Worm (Caenorhabditis elegans): ENCODE measurements around the gene acr-9.

The acr-9 gene

ce11 chrX:13605854-13606253 lies 40.8 kb downstream of the acr-9 start:
- TF ChIP-seq zfp-2 (tag; optimal IDR thresholded peaks at IDR 0.05) (no peak), ces-1 (GFP tag; optimal IDR thresholded peaks at IDR 0.05) (no peak), ceh-28 (tag; optimal IDR thresholded peaks at IDR 0.05) (no peak), tra-1 (GFP tag; IDR thresholded peaks at IDR 0.05) (no peak)

ce11 chrX:13604946-13605617 lies 41.6 kb downstream of the acr-9 start, which contains the start of gene F54B11.9:
F54B11.9 (plus strand) TSS chrX:13605567.
- TF ChIP-seq lin-38 (GFP tag; IDR thresholded peaks at IDR 0.05) (no peak), aha-1 (tag) (peak; percentile 41), nhr-11 (tag; optimal IDR thresholded peaks at IDR 0.05) (peak; percentile 56), set-16 (GFP tag; IDR thresholded peaks at IDR 0.05) (peak; percentile 13; the same call in 1 of the 2 replicates), attf-4 (tag; optimal IDR thresholded peaks at IDR 0.05) (no peak), duxl-1 (tag; optimal IDR thresholded peaks at IDR 0.05; ENCODE audit: poor library complexity) (no peak), daf-16 (GFP tag; optimal IDR thresholded peaks at IDR 0.05) (peak in 1 of 2 experiments; percentile 28), daf-16 (tag; optimal IDR thresholded peaks at IDR 0.05) (no peak)

- TF ChIP-seq hlh-11 (tag; optimal IDR thresholded peaks at IDR 0.05) (no peak), mxl-3 (GFP tag; optimal IDR thresholded peaks at IDR 0.05) (peak; percentile 8), hlh-30 (tag; optimal IDR thresholded peaks at IDR 0.05; ENCODE audit: insufficient read depth) (peak; percentile 73), T20F7.1 (GFP tag; optimal IDR thresholded peaks at IDR 0.05) (no peak)
Observed at ce11 chrX:13603826-13604225, 42.9 kb downstream of the acr-9 start, which contains the start of gene F54B11.8. F54B11.8 (minus strand) TSS chrX:13603926.

ce11 chrX:13600136-13600535 lies 46.6 kb downstream of the acr-9 start, which contains the start of gene F54B11.7:
F54B11.7 (plus strand) TSS chrX:13600436.
- TF ChIP-seq Y5F2A.4 (GFP tag; optimal IDR thresholded peaks at IDR 0.05) (no peak), egl-43 (GFP tag; IDR thresholded peaks at IDR 0.05) (no peak), arid-1 (GFP tag; conservative IDR thresholded peaks at IDR 0.05) (no peak), mxl-2 (GFP tag; conservative IDR thresholded peaks at IDR 0.05) (no peak), unc-130 (GFP tag; optimal IDR thresholded peaks at IDR 0.05) (no peak), nhr-25 (tag; optimal IDR thresholded peaks at IDR 0.05; ENCODE audit: borderline replicate concordance, insufficient read depth) (no peak), ceh-62 (tag; optimal IDR thresholded peaks at IDR 0.05) (no peak), ces-1 (GFP tag; optimal IDR thresholded peaks at IDR 0.05) (no peak), dve-1 (tag; optimal IDR thresholded peaks at IDR 0.05; ENCODE audit: insufficient read depth) (no peak), daf-19 (GFP tag; conservative IDR thresholded peaks at IDR 0.05) (no peak), nhr-76 (tag; optimal IDR thresholded peaks at IDR 0.05) (no peak), dpl-1 (GFP tag; optimal IDR thresholded peaks at IDR 0.05) (no peak), mdt-29 (GFP tag; IDR thresholded peaks at IDR 0.05) (no peak), T26A8.4 (GFP tag; IDR thresholded peaks at IDR 0.05) (no peak), nhr-111 (GFP tag; optimal IDR thresholded peaks at IDR 0.05) (no peak), mes-2 (tag; optimal IDR thresholded peaks at IDR 0.05; ENCODE audit: poor library complexity, severe bottlenecking) (no peak), nhr-102 (tag; optimal IDR thresholded peaks at IDR 0.05) (no peak), Y105C5A.15 (GFP tag; IDR thresholded peaks at IDR 0.05) (no peak)

ce11 chrX:13598021-13598499 lies 48.6 kb downstream of the acr-9 start, which contains the start of gene bra-1:
bra-1 (plus strand) TSS chrX:13598449.
- TF ChIP-seq mes-2 (tag; optimal IDR thresholded peaks at IDR 0.05; ENCODE audit: poor library complexity, severe bottlenecking) = peak; percentile 43
- TF ChIP-seq madf-5 (GFP tag; IDR thresholded peaks at IDR 0.05) = no peak
- no peak for TF ChIP-seq egl-27 (tag; optimal IDR thresholded peaks at IDR 0.05)
- no peak for TF ChIP-seq Y5F2A.4 (GFP tag; optimal IDR thresholded peaks at IDR 0.05)
- no peak for TF ChIP-seq R02D3.7 (tag; optimal IDR thresholded peaks at IDR 0.05)
- TF ChIP-seq nhr-25 (tag; optimal IDR thresholded peaks at IDR 0.05; ENCODE audit: borderline replicate concordance, insufficient read depth) = no peak
- TF ChIP-seq set-16 (GFP tag; IDR thresholded peaks at IDR 0.05) = no peak
- no peak for TF ChIP-seq Y75B8A.6 (GFP tag; IDR thresholded peaks at IDR 0.05)
- no peak for TF ChIP-seq hif-1 (tag; optimal IDR thresholded peaks at IDR 0.05)
- peak; percentile 64 for TF ChIP-seq dve-1 (tag; optimal IDR thresholded peaks at IDR 0.05; ENCODE audit: insufficient read depth)
- no peak for TF ChIP-seq ceh-44 (GFP tag; IDR thresholded peaks at IDR 0.05)
- TF ChIP-seq unc-62 (GFP tag; optimal IDR thresholded peaks at IDR 0.05 in 1 of 2) = no peak
- TF ChIP-seq unc-62 (tag; optimal IDR thresholded peaks at IDR 0.05) = no peak
- TF ChIP-seq ztf-7 (tag; optimal IDR thresholded peaks at IDR 0.05) = no peak
- TF ChIP-seq lsy-2 (tag; optimal IDR thresholded peaks at IDR 0.05) = peak in 1 of 2 experiments; percentile 56

Data from whole organism, L4 larva.